Worm (Caenorhabditis elegans) whole organism, young adult: Measurements from ENCODE around the gene col-36.

ENCODE experiments used
- B0035.1 ChIP-seq: sonication (generic microtip); optimal IDR thresholded peaks from 2 replicates; lab custom pipeline; 2016; ENCODE audit warnings: missing genetic modification characterization, mild to moderate bottlenecking, missing compliant biosample characterization, missing genotype, missing genetic modification reagents
- B0261.1 ChIP-seq: sonication (generic microtip); optimal IDR thresholded peaks from 2 replicates; lab custom pipeline; 2016; ENCODE audit warnings: mild to moderate bottlenecking, missing genetic modification characterization, moderate library complexity, missing compliant biosample characterization
- F10E7.11 ChIP-seq: sonication (generic microtip); optimal IDR thresholded peaks from 2 replicates; lab custom pipeline; 2017; ENCODE audit warnings: mild to moderate bottlenecking, missing genetic modification characterization, moderate library complexity, missing compliant biosample characterization
- F22D6.2 ChIP-seq: sonication (generic microtip); optimal IDR thresholded peaks from 2 replicates; lab custom pipeline; 2016; ENCODE audit warnings: mild to moderate bottlenecking, missing genetic modification characterization, missing compliant biosample characterization
- F23B12.7 ChIP-seq: sonication (generic microtip); optimal IDR thresholded peaks from 2 replicates; lab custom pipeline; 2017; ENCODE audit warnings: missing genetic modification characterization, mild to moderate bottlenecking, missing compliant biosample characterization, antibody characterized with exemption, moderate library complexity; ENCODE audit not compliant: insufficient read depth
- F49E8.2 ChIP-seq: sonication (generic microtip); optimal IDR thresholded peaks from 3 replicates; lab custom pipeline; 2017; ENCODE audit warnings: missing genetic modification characterization, mild to moderate bottlenecking, missing compliant biosample characterization, antibody characterized with exemption, moderate library complexity; ENCODE audit not compliant: insufficient read depth
- F55B11.4 ChIP-seq: sonication (generic microtip); optimal IDR thresholded peaks from 2 replicates; lab custom pipeline; 2016; ENCODE audit warnings: missing compliant biosample characterization, missing genetic modification characterization, borderline replicate concordance; ENCODE audit not compliant: insufficient read depth
- F57C9.4 ChIP-seq: sonication (generic microtip); optimal IDR thresholded peaks from 2 replicates; lab custom pipeline; 2017; ENCODE audit warnings: mild to moderate bottlenecking, missing genetic modification characterization, missing compliant biosample characterization
- Y67H2A.10 ChIP-seq: fragments of 200-800 bp; sonication (Bioruptor generic); conservative IDR thresholded peaks from 2 replicates; pipeline ENCODE4 v1.3.6; 2022; ENCODE audit warnings: missing genetic modification reagents, missing genetic modification characterization, missing compliant biosample characterization
- ZK185.1 ChIP-seq: sonication (generic microtip); optimal IDR thresholded peaks from 2 replicates; lab custom pipeline; 2016; ENCODE audit warnings: mild to moderate bottlenecking, missing genetic modification characterization, missing compliant biosample characterization; ENCODE audit not compliant: poor library complexity, severe bottlenecking
- ama-1 ChIP-seq, 3 experiments: fragments of 150-350 bp in 1 of 3; sonication (generic microtip) in 2 of 3; optimal IDR thresholded peaks; 2 replicates each; lab custom pipeline; 2014 to 2018; ENCODE audit warnings: missing biosample characterization in 2 of 3, missing genetic modification characterization in 2 of 3, missing genetic modification reagents in 2 of 3
- aptf-2 ChIP-seq: fragments of 200-800 bp; sonication (Bioruptor generic); conservative IDR thresholded peaks from 2 replicates; pipeline ENCODE4 v1.3.6; 2022; ENCODE audit warnings: missing genetic modification reagents, missing genetic modification characterization, missing compliant biosample characterization
- aptf-3 ChIP-seq: fragments of 200-800 bp; sonication (Bioruptor generic); IDR thresholded peaks from 2 replicates; pipeline ENCODE4 v1.3.6; 2022; ENCODE audit warnings: missing genetic modification characterization, missing compliant biosample characterization
- athp-1 ChIP-seq: sonication (generic microtip); optimal IDR thresholded peaks from 2 replicates; lab custom pipeline; 2017; ENCODE audit warnings: mild to moderate bottlenecking, missing genetic modification characterization, missing compliant biosample characterization
- attf-5 ChIP-seq: fragments of 200-800 bp; sonication (Bioruptor generic); optimal IDR thresholded peaks from 2 replicates; lab custom pipeline; 2018; ENCODE audit warnings: mild to moderate bottlenecking, missing genetic modification characterization, missing compliant biosample characterization
- ceh-100 ChIP-seq: fragments of 200-800 bp; sonication (Bioruptor generic); IDR thresholded peaks from 2 replicates; pipeline ENCODE4 v1.3.6; 2022; ENCODE audit warnings: missing genetic modification reagents, missing genetic modification characterization, missing compliant biosample characterization
- ceh-27 ChIP-seq: fragments of 200-800 bp; sonication (Bioruptor generic); optimal IDR thresholded peaks from 2 replicates; lab custom pipeline; 2018; ENCODE audit warnings: mild to moderate bottlenecking, missing genetic modification characterization, moderate library complexity, missing compliant biosample characterization
- ceh-40 ChIP-seq: fragments of 200-800 bp; sonication (Bioruptor generic); IDR thresholded peaks from 2 replicates; pipeline ENCODE4 v1.3.6; 2022; ENCODE audit warnings: missing genetic modification characterization, missing compliant biosample characterization
- ceh-58 ChIP-seq: fragments of 200-800 bp; sonication (Bioruptor generic); IDR thresholded peaks from 2 replicates; pipeline ENCODE4 v1.3.6; 2022; ENCODE audit warnings: missing genetic modification characterization, missing compliant biosample characterization
- ceh-79 ChIP-seq: sonication (generic microtip); optimal IDR thresholded peaks from 2 replicates; lab custom pipeline; 2017; ENCODE audit warnings: mild to moderate bottlenecking, missing genetic modification characterization, missing compliant biosample characterization
- ceh-91 ChIP-seq: fragments of 200-800 bp; sonication (Bioruptor generic); IDR thresholded peaks from 2 replicates; pipeline ENCODE4 v1.3.6; 2022; ENCODE audit warnings: missing genetic modification reagents, missing genetic modification characterization, missing compliant biosample characterization
- die-1 ChIP-seq: sonication (generic microtip); optimal IDR thresholded peaks from 2 replicates; lab custom pipeline; 2016; ENCODE audit warnings: missing genotype, mild to moderate bottlenecking, missing genetic modification characterization, missing compliant biosample characterization
- dox-1 ChIP-seq: fragments of 200-800 bp; sonication (Bioruptor generic); IDR thresholded peaks from 2 replicates; pipeline ENCODE4 v1.3.6; 2022; ENCODE audit warnings: missing genetic modification reagents, missing genetic modification characterization, missing compliant biosample characterization
- dpl-1 ChIP-seq: fragments of 150-350 bp; optimal IDR thresholded peaks from 2 replicates; lab custom pipeline; 2014; ENCODE audit warnings: missing biosample characterization, missing genetic modification reagents, missing genetic modification characterization
- egrh-3 ChIP-seq: fragments of 200-800 bp; sonication (Bioruptor generic); IDR thresholded peaks from 2 replicates; pipeline ENCODE4 v1.3.6; 2022; ENCODE audit warnings: missing genetic modification reagents, missing genetic modification characterization, missing compliant biosample characterization
- ekl-4 ChIP-seq: fragments of 200-800 bp; sonication (Bioruptor generic); IDR thresholded peaks from 2 replicates; pipeline ENCODE4 v1.3.6; 2022; ENCODE audit warnings: missing genetic modification reagents, missing genetic modification characterization, missing compliant biosample characterization
- ets-4 ChIP-seq: fragments of 200-800 bp; sonication (Bioruptor generic); optimal IDR thresholded peaks from 2 replicates; lab custom pipeline; 2018; ENCODE audit warnings: mild to moderate bottlenecking, missing genetic modification characterization, missing compliant biosample characterization
- him-1 ChIP-seq: sonication (generic microtip); optimal IDR thresholded peaks from 2 replicates; lab custom pipeline; 2016; ENCODE audit warnings: missing genotype, missing genetic modification reagents, missing genetic modification characterization, missing compliant biosample characterization
- hmg-1.2 ChIP-seq: fragments of 200-800 bp; sonication (Bioruptor generic); IDR thresholded peaks from 2 replicates; pipeline ENCODE4 v1.3.6; 2022; ENCODE audit warnings: missing genetic modification reagents, missing genetic modification characterization, missing compliant biosample characterization
- let-526 ChIP-seq: fragments of 200-800 bp; sonication (Bioruptor generic); IDR thresholded peaks from 2 replicates; pipeline ENCODE4 v1.3.6; 2022; ENCODE audit warnings: missing genetic modification reagents, missing genetic modification characterization, missing compliant biosample characterization
- let-607 ChIP-seq, 2 experiments: fragments of 200-800 bp in 1 of 2; sonication (Bioruptor generic) in 1 of 2; sonication (generic microtip) in 1 of 2; optimal IDR thresholded peaks; 2 replicates each; lab custom pipeline; 2016 to 2018; ENCODE audit warnings: mild to moderate bottlenecking in 2 of 2, missing compliant biosample characterization in 2 of 2, missing genetic modification characterization in 2 of 2, moderate library complexity in 2 of 2, missing genotype in 1 of 2
- madf-8 ChIP-seq: fragments of 200-800 bp; sonication (Bioruptor generic); conservative IDR thresholded peaks from 2 replicates; pipeline ENCODE4 v1.3.6; 2022; ENCODE audit warnings: missing genetic modification reagents, missing genetic modification characterization, missing compliant biosample characterization
- mxl-1 ChIP-seq: sonication (generic microtip); optimal IDR thresholded peaks from 2 replicates; lab custom pipeline; 2016; ENCODE audit warnings: missing genetic modification characterization, missing compliant biosample characterization
- nfya-1 ChIP-seq: sonication (generic microtip); optimal IDR thresholded peaks from 2 replicates; lab custom pipeline; 2017; ENCODE audit warnings: antibody characterized with exemption, missing compliant biosample characterization, missing genetic modification characterization, borderline replicate concordance; ENCODE audit not compliant: insufficient read depth
- nhr-27 ChIP-seq: fragments of 200-800 bp; sonication (Bioruptor generic); optimal IDR thresholded peaks from 2 replicates; lab custom pipeline; 2018; ENCODE audit warnings: mild to moderate bottlenecking, missing genetic modification characterization, moderate library complexity, missing compliant biosample characterization
- nhr-80 ChIP-seq: sonication (generic microtip); optimal IDR thresholded peaks from 2 replicates; lab custom pipeline; 2016; ENCODE audit warnings: missing genetic modification characterization, missing compliant biosample characterization
- nhr-90 ChIP-seq: sonication (generic microtip); optimal IDR thresholded peaks from 2 replicates; lab custom pipeline; 2016; ENCODE audit warnings: missing genotype, mild to moderate bottlenecking, missing genetic modification characterization, missing compliant biosample characterization
- pbrm-1 ChIP-seq: fragments of 200-800 bp; sonication (Bioruptor generic); IDR thresholded peaks from 2 replicates; pipeline ENCODE4 v1.3.6; 2022; ENCODE audit warnings: missing genetic modification reagents, missing genetic modification characterization, missing compliant biosample characterization
- rcor-1 ChIP-seq: fragments of 200-800 bp; sonication (Bioruptor generic); IDR thresholded peaks from 2 replicates; pipeline ENCODE4 v1.3.6; 2022; ENCODE audit warnings: missing genetic modification reagents, missing genetic modification characterization, missing compliant biosample characterization
- rec-8 ChIP-seq, 2 experiments: sonication (generic microtip); optimal IDR thresholded peaks; 2 replicates each; lab custom pipeline; 2016; ENCODE audit warnings: mild to moderate bottlenecking in 2 of 2, missing genetic modification characterization in 2 of 2, missing genetic modification reagents in 2 of 2, missing genotype in 2 of 2, missing biosample characterization in 1 of 2, missing compliant biosample characterization in 1 of 2, moderate library complexity in 1 of 2
- snpc-1.1 ChIP-seq: sonication (generic microtip); optimal IDR thresholded peaks from 2 replicates; lab custom pipeline; 2017; ENCODE audit warnings: missing genetic modification characterization, mild to moderate bottlenecking, missing compliant biosample characterization, antibody characterized with exemption, moderate library complexity, missing genotype, missing genetic modification reagents; ENCODE audit not compliant: insufficient read depth
- somi-1 ChIP-seq: fragments of 200-800 bp; sonication (Bioruptor generic); optimal IDR thresholded peaks from 2 replicates; lab custom pipeline; 2018; ENCODE audit warnings: mild to moderate bottlenecking, missing genetic modification characterization, missing compliant biosample characterization
- tbp1 ChIP-seq: fragments of 200-800 bp; sonication (Bioruptor generic); optimal IDR thresholded peaks from 2 replicates; lab custom pipeline; 2018; ENCODE audit warnings: mild to moderate bottlenecking, missing genetic modification characterization, missing compliant biosample characterization
- zim-3 ChIP-seq: sonication (generic microtip); optimal IDR thresholded peaks from 2 replicates; lab custom pipeline; 2017; ENCODE audit warnings: mild to moderate bottlenecking, missing genetic modification characterization, moderate library complexity, missing compliant biosample characterization
- ztf-22 ChIP-seq: fragments of 200-800 bp; sonication (Bioruptor generic); optimal IDR thresholded peaks from 2 replicates; lab custom pipeline; 2018; ENCODE audit warnings: mild to moderate bottlenecking, missing genetic modification characterization, moderate library complexity, missing compliant biosample characterization
- ztf-6 ChIP-seq: fragments of 200-800 bp; sonication (Bioruptor generic); IDR thresholded peaks from 2 replicates; pipeline ENCODE4 v1.3.6; 2022; ENCODE audit warnings: missing genetic modification reagents, missing genetic modification characterization, missing compliant biosample characterization

Gene col-36

DNA sequence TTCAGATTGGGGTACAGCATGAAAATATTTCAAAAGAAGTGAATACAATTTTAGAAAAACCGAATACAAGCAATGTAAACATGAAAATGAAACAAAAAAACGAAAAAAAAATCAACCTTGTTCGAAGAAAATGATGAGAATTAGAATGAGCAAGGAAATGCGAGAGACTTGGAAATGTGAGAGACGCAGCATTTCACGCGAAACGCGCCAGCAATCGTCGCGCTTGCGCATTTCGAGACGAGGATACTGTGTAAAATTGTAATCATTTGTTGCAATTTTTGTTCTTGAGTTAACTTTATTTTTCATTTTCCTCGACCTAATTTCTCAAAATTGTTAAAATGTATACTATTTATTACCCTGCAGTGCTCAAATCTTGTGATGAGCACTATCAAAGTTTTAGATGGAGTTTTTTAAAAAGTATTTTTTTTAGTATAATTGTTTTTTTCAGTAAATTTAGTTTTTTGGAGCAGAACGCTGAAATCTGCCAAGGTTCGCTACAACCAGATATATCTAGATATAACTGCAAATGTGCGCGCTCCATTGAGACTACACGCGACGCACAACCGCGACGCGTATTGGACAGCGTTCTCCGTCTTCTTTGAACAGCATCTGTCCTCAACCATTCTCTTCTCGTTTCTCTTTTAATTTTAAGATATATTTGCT is 16.5 kb downstream of the col-36 start, which contains the start of gene fust-1 (continued):
- TF ChIP-seq dpl-1 (GFP tag; lab: Kevin White, UChicago) (peak; percentile 67), F57C9.4 (no peak), aptf-2 (no peak), rec-8 (tag; optimal IDR thresholded peaks at IDR 0.05; lab: Kevin White, UChicago) (peak in 1 of 2 experiments; percentile 10), ets-4 (GFP tag; lab: Kevin White, UChicago) (peak; percentile 48), aptf-3 (GFP tag; lab: Robert Waterston, UW) (no peak), ceh-58 (GFP tag; lab: Robert Waterston, UW) (no peak), ekl-4 (GFP tag; lab: Robert Waterston, UW) (peak; percentile 96), attf-5 (GFP tag; lab: Kevin White, UChicago) (peak; percentile 99), mxl-1 (tag; lab: Kevin White, UChicago) (no peak), F49E8.2 (tag; lab: Kevin White, UChicago) (peak; percentile 83), F10E7.11 (no peak), F22D6.2 (peak; percentile 77), hmg-1.2 (GFP tag; lab: Robert Waterston, UW) (peak; percentile 97), ceh-40 (GFP tag; lab: Robert Waterston, UW) (no peak), nhr-90 (tag; lab: Kevin White, UChicago) (peak; percentile 22), pbrm-1 (peak; percentile 95), snpc-1.1 (peak; percentile 79), nfya-1 (tag; lab: Kevin White, UChicago) (no peak), madf-8 (GFP tag; lab: Robert Waterston, UW) (peak; percentile 86), let-526 (GFP tag; lab: Robert Waterston, UW) (peak; percentile 80; the same call in 1 of the 2 replicates), nhr-27 (no peak), zim-3 (tag; lab: Kevin White, UChicago) (no peak), rcor-1 (peak; percentile 95), ceh-91 (peak; percentile 88), athp-1 (peak; percentile 93), ama-1 (optimal IDR thresholded peaks at IDR 0.05; lab: Kevin White, UChicago) (no peak), ama-1 (GFP tag; optimal IDR thresholded peaks at IDR 0.05; lab: Kevin White, UChicago) (peak in 1 of 2 experiments; percentile 15), egrh-3 (GFP tag; lab: Robert Waterston, UW) (no peak; the same call in 1 of the 2 replicates), die-1 (peak; percentile 14), Y67H2A.10 (GFP tag; lab: Robert Waterston, UW) (no peak), ceh-79 (tag; lab: Kevin White, UChicago) (no peak), F55B11.4 (tag; lab: Kevin White, UChicago) (no peak), ztf-22 (peak; percentile 73), tbp1 (GFP tag; lab: Kevin White, UChicago) (peak; percentile 75), ceh-100 (GFP tag; lab: Robert Waterston, UW) (peak; percentile 88), B0035.1 (tag; lab: Kevin White, UChicago) (peak; percentile 42), ztf-6 (GFP tag; lab: Robert Waterston, UW) (peak; percentile 77; the same call in 1 of the 2 replicates), nhr-80 (tag; lab: Kevin White, UChicago) (peak; percentile 70), dox-1 (GFP tag; lab: Robert Waterston, UW) (peak; percentile 98), ceh-27 (GFP tag; lab: Kevin White, UChicago) (peak; percentile 90), him-1 (tag; lab: Kevin White, UChicago) (peak; percentile 75), F23B12.7 (tag; lab: Kevin White, UChicago) (peak; percentile 87), let-607 (tag; optimal IDR thresholded peaks at IDR 0.05; lab: Kevin White, UChicago) (peak; percentile 54 to 78), B0261.1 (peak; percentile 27), ZK185.1 (peak; percentile 94), somi-1 (peak; percentile 80)
